Worm (Caenorhabditis elegans) whole organism, early embryonic: Measurements from ENCODE around the gene C13A2.1.

Experiments used
- B0310.2 ChIP-seq: sonication (generic microtip); optimal IDR thresholded peaks from 2 replicates; lab custom pipeline; 2016; ENCODE audit warnings: mild to moderate bottlenecking, missing genetic modification characterization, missing compliant biosample characterization
- F13C5.2 ChIP-seq: sonication (generic microtip); optimal IDR thresholded peaks from 2 replicates; lab custom pipeline; 2017; ENCODE audit warnings: mild to moderate bottlenecking, missing genetic modification characterization, inconsistent platforms, missing compliant biosample characterization
- aly-1 ChIP-seq: sonication (generic microtip); optimal IDR thresholded peaks from 2 replicates; lab custom pipeline; 2016; ENCODE audit warnings: missing genetic modification characterization, missing compliant biosample characterization
- ama-1 ChIP-seq: fragments of 150-350 bp; optimal IDR thresholded peaks from 2 replicates; lab custom pipeline; 2014
- ceh-13 ChIP-seq: fragments of 200-800 bp; sonication (Bioruptor generic); optimal IDR thresholded peaks from 2 replicates; lab custom pipeline; 2018; ENCODE audit warnings: mild to moderate bottlenecking, missing genetic modification characterization, missing compliant biosample characterization
- ceh-36 ChIP-seq: sonication (generic microtip); optimal IDR thresholded peaks from 2 replicates; lab custom pipeline; 2016; ENCODE audit warnings: missing genetic modification characterization, inconsistent platforms, missing compliant biosample characterization
- ets-7 ChIP-seq: sonication (generic microtip); optimal IDR thresholded peaks from 2 replicates; lab custom pipeline; 2016; ENCODE audit warnings: missing genotype, missing genetic modification characterization, missing compliant biosample characterization
- flt-1 ChIP-seq: fragments of 200-800 bp; sonication (Bioruptor generic); IDR thresholded peaks from 2 replicates; pipeline ENCODE4 v1.3.6; 2022; ENCODE audit warnings: missing genetic modification characterization, missing compliant biosample characterization
- hmbx-1 ChIP-seq: sonication (generic microtip); optimal IDR thresholded peaks from 2 replicates; lab custom pipeline; 2016; ENCODE audit warnings: mild to moderate bottlenecking, missing genetic modification characterization, missing compliant biosample characterization
- hmg-4 ChIP-seq: fragments of 200-800 bp; sonication (Bioruptor generic); optimal IDR thresholded peaks from 2 replicates; lab custom pipeline; 2018; ENCODE audit warnings: mild to moderate bottlenecking, missing genetic modification characterization, missing compliant biosample characterization
- hnd-1 ChIP-seq: sonication (generic microtip); optimal IDR thresholded peaks from 2 replicates; lab custom pipeline; 2016; ENCODE audit warnings: missing genetic modification characterization, missing compliant biosample characterization
- pes-1 ChIP-seq: fragments of 200-800 bp; sonication (Bioruptor generic); IDR thresholded peaks from 2 replicates; pipeline ENCODE4 v1.3.6; 2022; ENCODE audit warnings: missing genetic modification reagents, missing genetic modification characterization, missing compliant biosample characterization
- scrt-1 ChIP-seq: fragments of 200-800 bp; sonication (Bioruptor generic); IDR thresholded peaks from 2 replicates; pipeline ENCODE4 v1.3.6; 2022; ENCODE audit warnings: missing genetic modification characterization, missing compliant biosample characterization
- sea-1 ChIP-seq: fragments of 200-800 bp; sonication (Bioruptor generic); conservative IDR thresholded peaks from 2 replicates; pipeline ENCODE4 v1.3.6; 2022; ENCODE audit warnings: missing genetic modification characterization, missing compliant biosample characterization
- tbx-11 ChIP-seq: fragments of 200-800 bp; sonication (Bioruptor generic); IDR thresholded peaks from 2 replicates; pipeline ENCODE4 v1.3.6; 2022; ENCODE audit warnings: missing genetic modification characterization, missing compliant biosample characterization
- tbx-37 ChIP-seq: fragments of 200-800 bp; sonication (Bioruptor generic); conservative IDR thresholded peaks from 2 replicates; pipeline ENCODE4 v1.3.6; 2022; ENCODE audit warnings: missing genetic modification reagents, missing genetic modification characterization, missing compliant biosample characterization
- tra-4 ChIP-seq: sonication (generic microtip); optimal IDR thresholded peaks from 2 replicates; lab custom pipeline; 2017; ENCODE audit warnings: missing genetic modification characterization, missing compliant biosample characterization

Gene C13A2.1

DNA sequence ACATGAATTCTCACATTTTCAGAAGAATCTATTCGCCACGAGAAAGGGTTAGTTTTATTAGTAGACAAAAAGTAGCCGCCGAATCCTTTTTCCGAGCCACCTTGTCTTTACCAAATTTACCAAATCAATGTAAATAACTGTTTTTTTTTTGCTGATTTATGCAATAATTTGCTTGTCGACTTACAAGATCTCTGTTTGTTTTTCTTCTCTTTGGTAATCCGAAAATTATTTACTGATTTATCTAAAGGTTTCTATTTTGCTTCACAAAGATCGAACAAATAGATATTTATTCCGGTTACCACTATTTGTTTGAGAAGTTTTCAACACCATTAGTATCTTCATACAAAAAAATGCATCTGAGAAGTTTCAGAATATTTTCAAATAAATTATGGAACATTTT is 22.8 kb upstream of the C13A2.1 start, which contains the start of gene C13A2.7:
TSS of gene C13A2.7 (plus strand) at position 301 of the 400 bp plus-strand sequence.
- TF ChIP-seq tbx-11 (GFP tag; lab: Robert Waterston, UW): no peak

DNA sequence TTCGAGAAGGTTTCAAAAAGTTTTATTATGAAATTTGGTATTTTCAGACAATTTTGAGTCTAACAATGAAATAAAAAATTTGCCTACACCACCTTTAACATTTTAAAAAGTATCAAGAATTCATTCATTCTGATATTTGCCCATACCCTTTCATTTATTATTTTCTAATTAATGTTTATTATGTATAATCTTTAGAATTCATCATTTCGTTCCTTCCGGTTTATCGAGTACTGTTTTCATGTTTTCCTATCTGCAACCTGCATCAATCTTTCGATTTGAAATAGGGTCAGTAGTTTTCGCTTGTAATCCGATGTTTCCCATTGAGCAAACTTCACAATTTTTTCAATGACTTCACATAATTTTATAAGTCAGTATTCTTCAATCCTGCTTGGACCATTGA is 19.4 kb upstream of the C13A2.1 start, which contains the start of gene C13A2.6:
TSS of gene C13A2.6 (plus strand) at position 301 of the 400 bp plus-strand sequence.
- TF ChIP-seq ets-7 (tag; lab: Kevin White, UChicago): no peak
- TF ChIP-seq scrt-1 (GFP tag; lab: Robert Waterston, UW): no peak
- no peak for TF ChIP-seq hmbx-1 (tag; lab: Kevin White, UChicago)
- TF ChIP-seq ceh-36: no peak
- no peak for TF ChIP-seq ama-1 (lab: Kevin White, UChicago)
- TF ChIP-seq tbx-37 (GFP tag; lab: Robert Waterston, UW): no peak
- no peak for TF ChIP-seq tra-4 (tag; lab: Kevin White, UChicago)
- TF ChIP-seq hmg-4 (GFP tag; lab: Kevin White, UChicago): no peak

DNA sequence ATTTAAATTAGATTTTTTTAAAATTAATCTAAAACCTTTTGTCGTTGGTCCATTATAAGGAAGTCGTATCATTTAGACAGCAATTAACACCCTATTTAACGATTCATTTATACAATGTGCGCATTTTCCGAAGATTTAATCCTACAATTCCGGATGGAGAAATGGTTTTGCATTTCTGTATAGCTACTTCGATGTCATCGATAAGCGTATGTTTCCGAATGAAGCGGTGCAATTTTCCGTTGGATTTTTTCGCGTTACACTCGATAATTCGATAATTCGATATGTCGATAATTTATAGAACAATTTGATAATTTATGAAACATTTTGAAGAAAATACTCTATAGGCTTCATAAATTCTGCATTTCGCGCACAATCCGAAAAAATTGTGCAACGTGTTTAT is 13.8 kb upstream of the C13A2.1 start, which contains the start of gene C13A2.10:
TSS of gene C13A2.10 (minus strand) at position 101 of the 400 bp plus-strand sequence.
- TF ChIP-seq ets-7 (tag; lab: Kevin White, UChicago) (no peak), ama-1 (lab: Kevin White, UChicago) (no peak), sea-1 (no peak), B0310.2 (tag; lab: Kevin White, UChicago) (no peak), hmg-4 (GFP tag; lab: Kevin White, UChicago) (no peak), pes-1 (no peak), hmbx-1 (tag; lab: Kevin White, UChicago) (no peak), F13C5.2 (tag; lab: Kevin White, UChicago) (no peak), hnd-1 (tag; lab: Kevin White, UChicago) (no peak), tbx-11 (GFP tag; lab: Robert Waterston, UW) (no peak), scrt-1 (GFP tag; lab: Robert Waterston, UW) (no peak), tbx-37 (GFP tag; lab: Robert Waterston, UW) (no peak), ceh-13 (GFP tag; lab: Kevin White, UChicago) (no peak), flt-1 (GFP tag; lab: Robert Waterston, UW) (no peak)

DNA sequence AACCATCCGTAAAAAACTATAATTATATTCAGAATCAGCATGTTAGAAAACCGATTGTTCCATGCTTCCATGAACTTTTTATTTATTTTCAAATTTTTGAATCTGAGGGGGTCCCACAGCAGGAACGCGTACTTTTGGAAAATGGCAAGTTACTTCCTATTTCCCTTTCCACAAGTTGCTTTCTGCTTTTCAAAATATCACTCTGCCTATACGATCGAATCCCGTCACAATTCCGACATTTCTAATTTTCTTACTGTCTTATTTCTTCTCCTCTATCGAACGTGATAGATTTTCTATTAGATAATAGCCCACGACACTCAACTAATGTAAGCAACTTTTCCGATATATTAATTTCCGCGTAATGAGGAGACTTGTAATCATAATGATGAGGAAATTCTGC is 13.3 kb upstream of the C13A2.1 start, which contains the start of gene C13A2.5:
TSS of gene C13A2.5 (plus strand) at position 301 of the 400 bp plus-strand sequence.
- TF ChIP-seq ama-1 (lab: Kevin White, UChicago): no peak
- no peak for TF ChIP-seq tra-4 (tag; lab: Kevin White, UChicago)
- TF ChIP-seq B0310.2 (tag; lab: Kevin White, UChicago): no peak
- no peak for TF ChIP-seq pes-1
- no peak for TF ChIP-seq flt-1 (GFP tag; lab: Robert Waterston, UW)

DNA sequence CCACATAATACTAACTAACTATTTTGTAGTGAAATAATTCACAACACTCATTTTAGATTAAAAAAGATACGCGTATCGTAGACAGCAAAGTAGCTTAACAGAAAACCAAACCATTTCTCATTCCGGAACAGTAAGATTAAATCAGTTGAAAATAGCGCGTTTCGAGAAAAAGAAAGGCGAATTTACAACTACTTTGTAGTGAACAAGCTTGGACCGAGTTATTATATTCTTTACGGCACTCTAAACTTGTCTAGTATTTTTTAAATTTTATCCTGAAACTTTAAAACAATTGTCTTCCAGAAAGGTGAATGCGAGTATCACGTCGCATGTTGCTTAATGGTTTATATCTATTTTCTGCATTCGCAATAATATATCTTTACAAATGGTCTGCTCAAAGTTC is 9.7 kb upstream of the C13A2.1 start, which contains the start of gene C13A2.4:
TSS of gene C13A2.4 (plus strand) at position 301 of the 400 bp plus-strand sequence.
- no peak for TF ChIP-seq tra-4 (tag; lab: Kevin White, UChicago)
- TF ChIP-seq sea-1: no peak
- no peak for TF ChIP-seq B0310.2 (tag; lab: Kevin White, UChicago)
- no peak for TF ChIP-seq ama-1 (lab: Kevin White, UChicago)
- no peak for TF ChIP-seq hnd-1 (tag; lab: Kevin White, UChicago)
- TF ChIP-seq F13C5.2 (tag; lab: Kevin White, UChicago): no peak

DNA sequence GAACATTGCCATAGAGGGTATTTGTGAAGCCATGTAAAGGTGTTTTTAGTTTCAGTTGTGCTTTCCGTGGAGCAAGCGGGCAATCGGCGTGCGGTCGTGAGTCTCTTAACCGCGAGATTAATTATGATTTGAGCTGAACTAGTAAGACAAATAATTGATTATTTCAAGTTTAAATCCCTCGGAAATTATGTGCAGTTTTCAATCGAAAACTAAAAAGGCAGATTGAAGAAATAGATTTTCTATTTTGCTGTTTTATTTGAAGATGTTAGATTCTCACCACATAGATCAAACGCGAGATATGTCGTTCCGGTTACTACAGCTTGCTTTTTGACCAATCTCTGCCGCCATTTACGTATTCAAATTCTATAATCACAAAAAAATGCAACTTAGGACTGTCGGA is 6.8 kb upstream of the C13A2.1 start, which contains the start of gene C13A2.3:
TSS of gene C13A2.3 (plus strand) at position 301 of the 400 bp plus-strand sequence.
- TF ChIP-seq sea-1 (no peak), ets-7 (tag; lab: Kevin White, UChicago) (no peak), ceh-36 (no peak), scrt-1 (GFP tag; lab: Robert Waterston, UW) (no peak), flt-1 (GFP tag; lab: Robert Waterston, UW) (no peak), ama-1 (lab: Kevin White, UChicago) (no peak), tbx-37 (GFP tag; lab: Robert Waterston, UW) (no peak), F13C5.2 (tag; lab: Kevin White, UChicago) (no peak), hmbx-1 (tag; lab: Kevin White, UChicago) (no peak), pes-1 (no peak), hnd-1 (tag; lab: Kevin White, UChicago) (no peak), B0310.2 (tag; lab: Kevin White, UChicago) (no peak), aly-1 (tag; lab: Kevin White, UChicago) (no peak), hmg-4 (GFP tag; lab: Kevin White, UChicago) (no peak), tra-4 (tag; lab: Kevin White, UChicago) (no peak), ceh-13 (GFP tag; lab: Kevin White, UChicago) (no peak), tbx-11 (GFP tag; lab: Robert Waterston, UW) (no peak)

DNA sequence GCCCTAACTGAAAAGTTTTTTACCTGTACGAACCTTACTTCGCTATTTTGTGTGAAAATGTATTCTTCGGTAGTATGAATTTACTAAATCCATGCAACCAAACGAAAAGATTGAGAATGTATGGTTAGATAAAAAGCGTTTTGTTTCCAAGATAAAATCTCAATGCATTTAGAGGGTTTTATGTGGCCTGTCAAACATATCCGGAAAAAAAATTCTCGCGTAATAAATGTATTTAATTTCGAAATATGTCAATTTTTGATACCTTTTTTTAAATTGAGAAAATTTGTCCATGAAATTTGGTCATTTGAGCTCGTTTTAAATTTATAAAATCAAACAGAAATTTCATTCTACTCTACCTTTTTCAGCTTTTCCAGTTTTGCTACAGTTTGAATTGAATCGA is 6.5 kb downstream of the C13A2.1 start, which contains the start of gene F07G11.4:
TSS of gene F07G11.4 (minus strand) at position 101 of the 400 bp plus-strand sequence.
- TF ChIP-seq tbx-37 (GFP tag; lab: Robert Waterston, UW) (no peak), aly-1 (tag; lab: Kevin White, UChicago) (no peak), hnd-1 (tag; lab: Kevin White, UChicago) (no peak), F13C5.2 (tag; lab: Kevin White, UChicago) (no peak), scrt-1 (GFP tag; lab: Robert Waterston, UW) (no peak), ceh-13 (GFP tag; lab: Kevin White, UChicago) (no peak), B0310.2 (tag; lab: Kevin White, UChicago) (no peak), ceh-36 (no peak)

DNA sequence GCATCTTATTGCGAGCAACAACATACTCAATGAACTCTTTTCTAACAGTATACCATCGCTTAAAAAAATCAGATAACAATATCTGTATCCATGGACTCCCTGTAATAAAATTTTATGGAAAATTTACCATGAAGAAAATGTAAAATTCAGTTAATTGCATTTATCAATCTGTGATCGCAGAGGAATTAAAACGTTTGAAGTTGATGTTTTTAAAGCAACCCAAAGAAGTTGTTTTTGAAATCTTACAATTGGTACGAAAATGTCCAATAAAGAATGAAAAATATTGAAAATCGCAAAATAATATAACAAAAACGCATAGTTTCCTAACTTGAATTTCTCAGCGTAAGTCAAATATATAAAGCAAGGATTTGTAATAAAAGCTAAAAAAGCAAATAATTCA is 8.5 kb downstream of the C13A2.1 start, which contains the start of gene srj-32:
TSS of gene srj-32 (minus strand) at position 101 of the 400 bp plus-strand sequence.
- TF ChIP-seq pes-1 (no peak), scrt-1 (GFP tag; lab: Robert Waterston, UW) (no peak), aly-1 (tag; lab: Kevin White, UChicago) (no peak), ceh-36 (no peak), flt-1 (GFP tag; lab: Robert Waterston, UW) (no peak), tra-4 (tag; lab: Kevin White, UChicago) (no peak), B0310.2 (tag; lab: Kevin White, UChicago) (no peak), F13C5.2 (tag; lab: Kevin White, UChicago) (no peak), tbx-11 (GFP tag; lab: Robert Waterston, UW) (no peak), hmg-4 (GFP tag; lab: Kevin White, UChicago) (no peak), tbx-37 (GFP tag; lab: Robert Waterston, UW) (no peak), hnd-1 (tag; lab: Kevin White, UChicago) (no peak), ets-7 (tag; lab: Kevin White, UChicago) (no peak), ceh-13 (GFP tag; lab: Kevin White, UChicago) (no peak)
